Worm (Caenorhabditis elegans) whole organism, L3 larva: ENCODE results near the gene E02H9.3.

Experiments
- ama-1 ChIP-seq: fragments of 150-350 bp; optimal IDR thresholded peaks from 2 replicates; lab custom pipeline; 2018
- ceh-82 ChIP-seq: fragments of 150-350 bp; optimal IDR thresholded peaks from 2 replicates; lab custom pipeline; 2014; ENCODE audit warnings: missing biosample characterization, missing genetic modification characterization
- lin-15B ChIP-seq: fragments of 150-350 bp; optimal IDR thresholded peaks from 2 replicates; lab custom pipeline; 2014; ENCODE audit warnings: missing biosample characterization, missing genetic modification characterization
- nfya-1 ChIP-seq: sonication (generic microtip); optimal IDR thresholded peaks from 2 replicates; lab custom pipeline; 2017; ENCODE audit warnings: missing genetic modification characterization, mild to moderate bottlenecking, missing compliant biosample characterization, antibody characterized with exemption, moderate library complexity; ENCODE audit not compliant: insufficient read depth
- nhr-28 ChIP-seq: fragments of 150-350 bp; optimal IDR thresholded peaks from 2 replicates; lab custom pipeline; 2014; ENCODE audit warnings: missing biosample characterization, missing genetic modification characterization
- nhr-67 ChIP-seq: fragments of 150-350 bp; optimal IDR thresholded peaks from 2 replicates; lab custom pipeline; 2014; ENCODE audit warnings: missing biosample characterization, missing genetic modification characterization
- nhr-76 ChIP-seq: fragments of 150-350 bp; sonication (generic microtip); optimal IDR thresholded peaks from 5 replicates; lab custom pipeline; 2014; ENCODE audit warnings: missing biosample characterization, missing genetic modification characterization
- skn-1 ChIP-seq: fragments of 150-350 bp; optimal IDR thresholded peaks from 2 replicates; lab custom pipeline; 2014; ENCODE audit warnings: missing biosample characterization, missing genetic modification characterization
- tbx-2 ChIP-seq: sonication (generic microtip); optimal IDR thresholded peaks from 2 replicates; lab custom pipeline; 2016; ENCODE audit warnings: mild to moderate bottlenecking, missing genetic modification characterization, missing compliant biosample characterization

DNA sequence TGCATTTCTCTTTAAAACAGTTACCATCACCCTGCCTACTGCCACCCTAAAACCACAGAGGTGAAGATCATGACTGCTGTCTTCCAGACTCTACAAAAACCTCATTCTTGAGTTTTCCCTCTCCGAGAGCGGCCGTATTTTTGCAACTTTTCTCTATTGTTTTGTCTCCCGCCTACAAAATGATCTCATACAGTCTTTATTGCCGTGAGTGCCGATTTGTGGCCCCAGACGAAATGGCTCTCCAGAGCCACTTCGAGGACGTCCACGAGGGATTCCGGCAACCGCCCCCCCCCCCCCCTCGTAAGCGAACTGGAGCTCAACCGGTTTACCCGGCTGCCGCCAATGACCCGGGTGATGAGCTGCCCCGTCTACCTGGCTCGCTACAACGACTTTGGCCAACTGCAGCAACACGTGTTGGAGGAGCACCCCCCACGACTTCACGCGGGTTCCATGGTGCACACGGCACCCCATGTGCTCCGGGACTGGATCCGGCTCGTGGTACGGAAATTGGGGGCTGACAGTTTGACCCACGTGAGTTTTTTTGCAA lies 34.0 kb upstream of the E02H9.3 start:
- no peak for TF ChIP-seq ama-1
- no peak for TF ChIP-seq nhr-67 (tag; lab: Kevin White, UChicago)
- no peak for TF ChIP-seq nhr-76 (tag; lab: Kevin White, UChicago)
- TF ChIP-seq nhr-28 (tag; lab: Kevin White, UChicago) = no peak
- TF ChIP-seq ceh-82 (tag; lab: Kevin White, UChicago) = no peak
- TF ChIP-seq lin-15B (tag; lab: Kevin White, UChicago) = no peak
- TF ChIP-seq nfya-1 (tag; lab: Kevin White, UChicago) = no peak
- no peak for TF ChIP-seq skn-1
- TF ChIP-seq tbx-2 = no peak
